Worm (Caenorhabditis elegans) whole organism, midembryonic: Measurements from ENCODE around the gene pha-2.

Experiments
- flt-1 ChIP-seq: fragments of 200-800 bp; sonication (Bioruptor generic); IDR thresholded peaks from 2 replicates; pipeline ENCODE4 v1.3.6; 2022; ENCODE audit warnings: missing genetic modification characterization, missing compliant biosample characterization
- med-1 ChIP-seq: sonication (generic microtip); optimal IDR thresholded peaks from 2 replicates; lab custom pipeline; 2017; ENCODE audit warnings: missing genetic modification characterization, mild to moderate bottlenecking, missing compliant biosample characterization, antibody characterized with exemption, missing genetic modification reagents; ENCODE audit not compliant: insufficient read depth
- ref-1 ChIP-seq: fragments of 200-800 bp; sonication (Bioruptor generic); conservative IDR thresholded peaks from 2 replicates; pipeline ENCODE4 v1.3.6; 2022; ENCODE audit warnings: missing genetic modification reagents, missing genetic modification characterization, missing compliant biosample characterization
- tab-1 ChIP-seq: fragments of 200-800 bp; sonication (Bioruptor generic); IDR thresholded peaks from 2 replicates; pipeline ENCODE4 v1.3.6; 2022; ENCODE audit warnings: missing genetic modification characterization, missing compliant biosample characterization

DNA sequence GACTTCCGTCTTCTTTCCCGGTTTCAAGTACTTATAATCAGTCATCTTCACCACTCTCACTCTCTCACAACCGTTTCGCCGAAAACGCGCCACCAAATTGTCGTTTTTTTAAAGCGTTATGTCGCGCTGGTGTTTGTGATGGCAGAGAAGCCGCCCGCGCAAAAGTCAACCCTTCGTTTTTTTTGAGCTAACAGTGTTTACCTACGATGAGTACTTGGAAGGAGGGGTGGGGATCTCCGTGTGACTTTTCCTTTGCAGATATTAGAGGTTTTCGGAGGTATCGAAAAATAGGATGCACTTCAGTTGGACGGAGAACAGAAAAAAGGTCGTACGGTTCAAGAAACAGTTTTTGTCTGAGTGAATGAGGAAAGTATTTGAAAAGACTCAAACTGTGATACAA lies 19.1 kb downstream of the pha-2 start:
- TF ChIP-seq med-1 (GFP tag; lab: Kevin White, UChicago) (no peak), flt-1 (GFP tag; lab: Robert Waterston, UW) (no peak), ref-1 (no peak), tab-1 (GFP tag; lab: Robert Waterston, UW) (no peak)
